Fruit fly (Drosophila melanogaster): Measurements from ENCODE around the gene CG10584.

CG10584 gene

dm6 chr3L:21047734-21048657 lies 16.8 kb upstream of the CG10584 start:
- no peak for TF ChIP-seq Myc (optimal IDR thresholded peaks at IDR 0.05)

dm6 chr3L:21047037-21047436 lies 15.9 kb upstream of the CG10584 start:
- TF ChIP-seq insv (optimal IDR thresholded peaks at IDR 0.05) (no peak), Sin3A (optimal IDR thresholded peaks at IDR 0.05) (no peak), h (optimal IDR thresholded peaks at IDR 0.05) (no peak), psq (optimal IDR thresholded peaks at IDR 0.05) (no peak), ttk (optimal IDR thresholded peaks at IDR 0.05) (no peak), Myc (optimal IDR thresholded peaks at IDR 0.05) (no peak)

dm6 chr3L:21046107-21046708 lies 15.0 kb upstream of the CG10584 start:
- TF ChIP-seq h (optimal IDR thresholded peaks at IDR 0.05) (no peak), Myc (optimal IDR thresholded peaks at IDR 0.05) (no peak), insv (optimal IDR thresholded peaks at IDR 0.05) (no peak)

dm6 chr3L:21044721-21045120 lies 13.6 kb upstream of the CG10584 start:
- TF ChIP-seq Sin3A (optimal IDR thresholded peaks at IDR 0.05), result no peak
- no peak for TF ChIP-seq insv (optimal IDR thresholded peaks at IDR 0.05)
- no peak for TF ChIP-seq psq (optimal IDR thresholded peaks at IDR 0.05)
- no peak for TF ChIP-seq ttk (optimal IDR thresholded peaks at IDR 0.05)
- TF ChIP-seq Myc (optimal IDR thresholded peaks at IDR 0.05), result no peak
- no peak for TF ChIP-seq h (optimal IDR thresholded peaks at IDR 0.05)

- no peak for TF ChIP-seq insv (optimal IDR thresholded peaks at IDR 0.05)
- TF ChIP-seq psq (optimal IDR thresholded peaks at IDR 0.05), result no peak
- no peak for TF ChIP-seq Myc (optimal IDR thresholded peaks at IDR 0.05)
- TF ChIP-seq ttk (optimal IDR thresholded peaks at IDR 0.05), result no peak
- TF ChIP-seq Sin3A (optimal IDR thresholded peaks at IDR 0.05), result no peak
- no peak for TF ChIP-seq h (optimal IDR thresholded peaks at IDR 0.05)
These were observed 12.9 kb upstream of the CG10584 start for dm6 chr3L:21043894-21044682.

dm6 chr3L:21043435-21043834 lies 12.3 kb upstream of the CG10584 start:
- TF ChIP-seq Myc (optimal IDR thresholded peaks at IDR 0.05) (no peak), psq (optimal IDR thresholded peaks at IDR 0.05) (no peak), h (optimal IDR thresholded peaks at IDR 0.05) (no peak), insv (optimal IDR thresholded peaks at IDR 0.05) (no peak), ttk (optimal IDR thresholded peaks at IDR 0.05) (no peak), Sin3A (optimal IDR thresholded peaks at IDR 0.05) (no peak)

- no peak for TF ChIP-seq Myc (optimal IDR thresholded peaks at IDR 0.05)
- no peak for TF ChIP-seq psq (optimal IDR thresholded peaks at IDR 0.05)
- no peak for TF ChIP-seq ttk (optimal IDR thresholded peaks at IDR 0.05)
- no peak for TF ChIP-seq insv (optimal IDR thresholded peaks at IDR 0.05)
- TF ChIP-seq h (optimal IDR thresholded peaks at IDR 0.05), result no peak
- TF ChIP-seq Sin3A (optimal IDR thresholded peaks at IDR 0.05), result no peak
These were observed 11.1 kb upstream of the CG10584 start for dm6 chr3L:21041952-21042933.

dm6 chr3L:21040831-21041230 lies 9.7 kb upstream of the CG10584 start:
- no peak for TF ChIP-seq insv (optimal IDR thresholded peaks at IDR 0.05)
- TF ChIP-seq Sin3A (optimal IDR thresholded peaks at IDR 0.05), result no peak
- TF ChIP-seq Myc (optimal IDR thresholded peaks at IDR 0.05), result no peak
- no peak for TF ChIP-seq h (optimal IDR thresholded peaks at IDR 0.05)
- no peak for TF ChIP-seq ttk (optimal IDR thresholded peaks at IDR 0.05)
- TF ChIP-seq psq (optimal IDR thresholded peaks at IDR 0.05), result no peak

- TF ChIP-seq Sin3A (optimal IDR thresholded peaks at IDR 0.05) (no peak), insv (optimal IDR thresholded peaks at IDR 0.05) (no peak), ttk (optimal IDR thresholded peaks at IDR 0.05) (no peak), h (optimal IDR thresholded peaks at IDR 0.05) (no peak), psq (optimal IDR thresholded peaks at IDR 0.05) (no peak), Myc (optimal IDR thresholded peaks at IDR 0.05) (no peak)
These were observed 6.2 kb upstream of the CG10584 start for dm6 chr3L:21037404-21037803.

- TF ChIP-seq Myc (optimal IDR thresholded peaks at IDR 0.05) (no peak), psq (optimal IDR thresholded peaks at IDR 0.05) (no peak), Sin3A (optimal IDR thresholded peaks at IDR 0.05) (no peak), insv (optimal IDR thresholded peaks at IDR 0.05) (no peak), h (optimal IDR thresholded peaks at IDR 0.05) (no peak), ttk (optimal IDR thresholded peaks at IDR 0.05) (no peak)
These were observed 5.2 kb upstream of the CG10584 start for dm6 chr3L:21036257-21036957.

- TF ChIP-seq ttk (optimal IDR thresholded peaks at IDR 0.05), result no peak
- TF ChIP-seq Sin3A (optimal IDR thresholded peaks at IDR 0.05), result no peak
- no peak for TF ChIP-seq h (optimal IDR thresholded peaks at IDR 0.05)
- no peak for TF ChIP-seq psq (optimal IDR thresholded peaks at IDR 0.05)
- no peak for TF ChIP-seq insv (optimal IDR thresholded peaks at IDR 0.05)
- no peak for TF ChIP-seq Myc (optimal IDR thresholded peaks at IDR 0.05)
These were observed 4.1 kb upstream of the CG10584 start for dm6 chr3L:21035231-21035630.
